Worm (Caenorhabditis elegans): ENCODE results near the gene ptr-24.

The ptr-24 gene

ce11 chrX:13353530-13353929 lies 15.7 kb downstream of the ptr-24 start:
- peak; percentile 40 for TF ChIP-seq mes-2 (tag; optimal IDR thresholded peaks at IDR 0.05; ENCODE audit: poor library complexity, severe bottlenecking)
- TF ChIP-seq ztf-7 (tag; optimal IDR thresholded peaks at IDR 0.05), result peak; percentile 41
- no peak for TF ChIP-seq dpl-1 (GFP tag; optimal IDR thresholded peaks at IDR 0.05)
- TF ChIP-seq F49E8.2 (tag; optimal IDR thresholded peaks at IDR 0.05; ENCODE audit: borderline replicate concordance), result no peak
- TF ChIP-seq mdt-29 (GFP tag; IDR thresholded peaks at IDR 0.05), result no peak
- TF ChIP-seq lin-38 (GFP tag; IDR thresholded peaks at IDR 0.05), result no peak
- no peak for TF ChIP-seq F26F4.8 (GFP tag; conservative IDR thresholded peaks at IDR 0.05)
- no peak for TF ChIP-seq arid-1 (GFP tag; conservative IDR thresholded peaks at IDR 0.05)
- no peak for TF ChIP-seq ceh-32 (tag; optimal IDR thresholded peaks at IDR 0.05; ENCODE audit: poor library complexity)
- TF ChIP-seq sdz-12 (GFP tag; optimal IDR thresholded peaks at IDR 0.05), result no peak
- peak; percentile 96 for TF ChIP-seq nhr-48 (tag; optimal IDR thresholded peaks at IDR 0.05)
- no peak for TF ChIP-seq spr-3 (GFP tag; optimal IDR thresholded peaks at IDR 0.05)
- peak; percentile 15; the same call in 1 of the 2 replicates for TF ChIP-seq hmg-1.1 (GFP tag; IDR thresholded peaks at IDR 0.05)
- TF ChIP-seq lin-29 (GFP tag; IDR thresholded peaks at IDR 0.05), result 0 out of 2 replicates have a peak, but pooled peaks have one; percentile 30
- peak; percentile 79 for TF ChIP-seq nhr-77 (tag; optimal IDR thresholded peaks at IDR 0.05)
- no peak for TF ChIP-seq lin-39 (tag; optimal IDR thresholded peaks at IDR 0.05)
- TF ChIP-seq gei-8 (GFP tag; optimal IDR thresholded peaks at IDR 0.05), result peak; percentile 65
- TF ChIP-seq lin-15B (tag; optimal IDR thresholded peaks at IDR 0.05), result no peak
- TF ChIP-seq nhr-237 (tag; optimal IDR thresholded peaks at IDR 0.05), result no peak
- TF ChIP-seq mep-1 (tag; optimal IDR thresholded peaks at IDR 0.05), result peak; percentile 86
- peak; percentile 90 for TF ChIP-seq dve-1 (tag; optimal IDR thresholded peaks at IDR 0.05; ENCODE audit: insufficient read depth)
- no peak for TF ChIP-seq D1046.2 (GFP tag; IDR thresholded peaks at IDR 0.05)
- TF ChIP-seq ceh-20 (GFP tag; IDR thresholded peaks at IDR 0.05), result peak; percentile 34; the same call in 1 of the 2 replicates
- TF ChIP-seq nhr-41 (GFP tag; IDR thresholded peaks at IDR 0.05), result 0 out of 2 replicates have a peak, but pooled peaks have one; percentile 6
- 0 out of 2 replicates have a peak, but pooled peaks have one; percentile 21 for TF ChIP-seq lin-1 (GFP tag; IDR thresholded peaks at IDR 0.05)
- TF ChIP-seq nhr-28 (tag; optimal IDR thresholded peaks at IDR 0.05), result peak; percentile 92
- TF ChIP-seq mxl-3 (GFP tag; optimal IDR thresholded peaks at IDR 0.05), result peak; percentile 98
- no peak for TF ChIP-seq nhr-76 (tag; optimal IDR thresholded peaks at IDR 0.05)
- TF ChIP-seq daf-19 (GFP tag; conservative IDR thresholded peaks at IDR 0.05), result no peak
- TF ChIP-seq Y48G9A.11 (GFP tag; IDR thresholded peaks at IDR 0.05), result no peak
- peak; percentile 28 for TF ChIP-seq cey-2 (tag; optimal IDR thresholded peaks at IDR 0.05; ENCODE audit: borderline replicate concordance, insufficient read depth)
- TF ChIP-seq hlh-11 (tag; optimal IDR thresholded peaks at IDR 0.05), result peak; percentile 92
- TF ChIP-seq pqm-1 (tag; optimal IDR thresholded peaks at IDR 0.05), result no peak
- TF ChIP-seq R02D3.7 (tag; optimal IDR thresholded peaks at IDR 0.05), result no peak
- no peak for TF ChIP-seq aly-2 (tag; optimal IDR thresholded peaks at IDR 0.05)
- peak; percentile 28 for TF ChIP-seq duxl-1 (tag; optimal IDR thresholded peaks at IDR 0.05; ENCODE audit: poor library complexity)
- TF ChIP-seq nhr-102 (tag; optimal IDR thresholded peaks at IDR 0.05), result peak; percentile 74
- TF ChIP-seq jun-1 (tag; optimal IDR thresholded peaks at IDR 0.05), result no peak
- peak; percentile 80 for TF ChIP-seq nhr-10 (tag; optimal IDR thresholded peaks at IDR 0.05)
- no peak for TF ChIP-seq unc-130 (GFP tag; optimal IDR thresholded peaks at IDR 0.05)
- TF ChIP-seq php-3 (GFP tag; IDR thresholded peaks at IDR 0.05), result 0 out of 2 replicates have a peak, but pooled peaks have one; percentile 36
- no peak for TF ChIP-seq ces-1 (GFP tag; optimal IDR thresholded peaks at IDR 0.05)
- 0 out of 2 replicates have a peak, but pooled peaks have one; percentile 28 for TF ChIP-seq saeg-2 (GFP tag; IDR thresholded peaks at IDR 0.05)
- TF ChIP-seq lim-7 (GFP tag; IDR thresholded peaks at IDR 0.05), result no peak
- peak; percentile 94 for TF ChIP-seq hlh-30 (tag; optimal IDR thresholded peaks at IDR 0.05; ENCODE audit: insufficient read depth)
- peak in 1 of 2 experiments; percentile 21 for TF ChIP-seq daf-16 (GFP tag; optimal IDR thresholded peaks at IDR 0.05)
- peak; percentile 76 for TF ChIP-seq daf-16 (tag; optimal IDR thresholded peaks at IDR 0.05)
- peak; percentile 97 for TF ChIP-seq dmd-6 (GFP tag; IDR thresholded peaks at IDR 0.05)
- no peak for TF ChIP-seq nhr-111 (GFP tag; optimal IDR thresholded peaks at IDR 0.05)
- TF ChIP-seq lin-13 (GFP tag; optimal IDR thresholded peaks at IDR 0.05), result no peak
- peak; percentile 55 for TF ChIP-seq nhr-6 (tag; optimal IDR thresholded peaks at IDR 0.05)
